Fruit fly (Drosophila melanogaster) whole organism, embryonic: ENCODE results near the gene CG14100.

Source experiments
- MESR4 ChIP-seq: fragments of 200-800 bp; sonication (Bioruptor generic); optimal IDR thresholded peaks from 2 replicates; lab custom pipeline; 2018; ENCODE audit warnings: missing biosample characterization, mild to moderate bottlenecking, missing genetic modification characterization, moderate library complexity
- Sin3A ChIP-seq: fragments of >200 bp; optimal IDR thresholded peaks from 2 replicates; lab custom pipeline; 2018
- Trl ChIP-seq, 3 experiments: fragments of >200 bp in 2 of 3; fragments of 200-800 bp in 1 of 3; sonication (Bioruptor generic) in 1 of 3; optimal IDR thresholded peaks; 2 replicates in 1 of 3; 3 replicates in 2 of 3; lab custom pipeline; 2016 to 2017; ENCODE audit warnings: missing biosample characterization in 1 of 3, missing genetic modification characterization in 1 of 3
- gfzf ChIP-seq: fragments of 200-800 bp; sonication (Bioruptor generic); optimal IDR thresholded peaks from 2 replicates; lab custom pipeline; 2016; ENCODE audit warnings: missing biosample characterization, mild to moderate bottlenecking, missing genetic modification characterization, moderate library complexity
- kay ChIP-seq: fragments of 200-800 bp; sonication (Bioruptor generic); optimal IDR thresholded peaks from 2 replicates; lab custom pipeline; 2016; ENCODE audit warnings: missing biosample characterization, missing genetic modification characterization
- row ChIP-seq: fragments of 200-800 bp; sonication (Bioruptor generic); IDR thresholded peaks from 3 replicates; pipeline ENCODE4 v1.3.6; 2022; ENCODE audit warnings: missing biosample characterization, missing genetic modification characterization

dm6 chr3L:19612172-19612571 is 21.8 kb upstream of the CG14100 start, which contains the start of the genes Lon and PIG-F:
- TF ChIP-seq row (GFP tag; lab: Robert Waterston, UW) (peak; percentile 99), gfzf (GFP tag; lab: Kevin White, UChicago) (peak; percentile 24), MESR4 (GFP tag; lab: Kevin White, UChicago) (peak; percentile 22), kay (GFP tag; lab: Kevin White, UChicago) (peak; percentile 98), Trl (optimal IDR thresholded peaks at IDR 0.05; lab: Kevin White, UChicago) (no peak), Trl (GFP tag; optimal IDR thresholded peaks at IDR 0.05; lab: Kevin White, UChicago) (peak; percentile 98), Sin3A (lab: Kevin White, UChicago) (peak; percentile 65)
